Worm (Caenorhabditis elegans) whole organism, mixed stage, embryonic: Measurements from ENCODE around the gene ZK1098.2.
A peak's percentile ranks its signal among the peaks of the same experiment; 100 is the strongest.

Source experiments
- M03D4.4 ChIP-seq: sonication (generic microtip); optimal IDR thresholded peaks from 2 replicates; lab custom pipeline; 2017; ENCODE audit warnings: mild to moderate bottlenecking, missing genetic modification characterization, missing compliant biosample characterization
- bed-3 ChIP-seq: fragments of 200-800 bp; sonication (Bioruptor generic); optimal IDR thresholded peaks from 3 replicates; lab custom pipeline; 2018; ENCODE audit warnings: mild to moderate bottlenecking, missing genetic modification characterization, moderate library complexity, missing compliant biosample characterization
- blmp-1 ChIP-seq: fragments of 150-350 bp; optimal IDR thresholded peaks from 2 replicates; lab custom pipeline; 2014; ENCODE audit warnings: missing biosample characterization, missing genetic modification characterization
- ceh-39 ChIP-seq: fragments of 150-350 bp; optimal IDR thresholded peaks from 2 replicates; lab custom pipeline; 2014; ENCODE audit warnings: missing biosample characterization, missing genetic modification characterization
- ceh-43 ChIP-seq: fragments of 200-800 bp; sonication (Bioruptor generic); optimal IDR thresholded peaks from 2 replicates; lab custom pipeline; 2018; ENCODE audit warnings: mild to moderate bottlenecking, missing genetic modification characterization, moderate library complexity, missing compliant biosample characterization
- ceh-83 ChIP-seq: fragments of 200-800 bp; sonication (Bioruptor generic); optimal IDR thresholded peaks from 2 replicates; lab custom pipeline; 2018; ENCODE audit warnings: mild to moderate bottlenecking, missing genetic modification characterization, missing compliant biosample characterization
- ces-1 ChIP-seq: fragments of 150-350 bp; optimal IDR thresholded peaks from 2 replicates; lab custom pipeline; 2014; ENCODE audit warnings: missing biosample characterization, missing genetic modification reagents, missing genetic modification characterization
- cnd-1 ChIP-seq: fragments of 200-800 bp; sonication (Bioruptor generic); optimal IDR thresholded peaks from 2 replicates; lab custom pipeline; 2018; ENCODE audit warnings: mild to moderate bottlenecking, missing genetic modification characterization, missing compliant biosample characterization
- drap-1 ChIP-seq: fragments of 200-800 bp; sonication (Bioruptor generic); optimal IDR thresholded peaks from 3 replicates; lab custom pipeline; 2018; ENCODE audit warnings: mild to moderate bottlenecking, missing genetic modification characterization, missing compliant biosample characterization
- elt-1 ChIP-seq: sonication (generic microtip); optimal IDR thresholded peaks from 2 replicates; lab custom pipeline; 2017; ENCODE audit warnings: missing genetic modification characterization, mild to moderate bottlenecking, missing compliant biosample characterization, antibody characterized with exemption, moderate library complexity, borderline replicate concordance; ENCODE audit not compliant: insufficient read depth
- elt-3 ChIP-seq: fragments of 150-350 bp; optimal IDR thresholded peaks from 2 replicates; lab custom pipeline; 2014; ENCODE audit warnings: missing biosample characterization, missing genetic modification characterization
- flh-1 ChIP-seq: fragments of 200-800 bp; sonication (Bioruptor generic); optimal IDR thresholded peaks from 2 replicates; lab custom pipeline; 2018; ENCODE audit warnings: mild to moderate bottlenecking, missing genetic modification characterization, moderate library complexity, missing compliant biosample characterization
- ham-2 ChIP-seq: fragments of 200-800 bp; sonication (Bioruptor generic); optimal IDR thresholded peaks from 2 replicates; lab custom pipeline; 2018; ENCODE audit warnings: mild to moderate bottlenecking, missing genetic modification characterization, missing compliant biosample characterization
- hlh-1 ChIP-seq: fragments of 150-350 bp; optimal IDR thresholded peaks from 2 replicates; lab custom pipeline; 2014; ENCODE audit warnings: missing biosample characterization, missing genetic modification reagents, missing genetic modification characterization
- lin-13 ChIP-seq: fragments of 150-350 bp; optimal IDR thresholded peaks from 2 replicates; lab custom pipeline; 2014; ENCODE audit warnings: missing biosample characterization, missing genetic modification characterization
- lsy-2 ChIP-seq: fragments of 150-350 bp; optimal IDR thresholded peaks from 2 replicates; lab custom pipeline; 2014; ENCODE audit warnings: missing biosample characterization, missing genetic modification characterization
- mab-5 ChIP-seq: fragments of 150-350 bp; optimal IDR thresholded peaks from 2 replicates; lab custom pipeline; 2014; ENCODE audit warnings: missing biosample characterization, missing genetic modification characterization
- mep-1 ChIP-seq: fragments of 150-350 bp; optimal IDR thresholded peaks from 2 replicates; lab custom pipeline; 2017; ENCODE audit warnings: missing biosample characterization, missing genetic modification reagents, missing genetic modification characterization, inconsistent platforms
- mls-2 ChIP-seq: sonication (generic microtip); optimal IDR thresholded peaks from 2 replicates; lab custom pipeline; 2016; ENCODE audit warnings: mild to moderate bottlenecking, missing genetic modification characterization, moderate library complexity, missing compliant biosample characterization
- nhr-2 ChIP-seq: fragments of 150-350 bp; optimal IDR thresholded peaks from 2 replicates; lab custom pipeline; 2014; ENCODE audit warnings: missing biosample characterization, missing genetic modification characterization
- nhr-237 ChIP-seq: fragments of 150-350 bp; optimal IDR thresholded peaks from 2 replicates; lab custom pipeline; 2014; ENCODE audit warnings: missing biosample characterization, missing genetic modification characterization
- nhr-28 ChIP-seq: fragments of 150-350 bp; optimal IDR thresholded peaks from 2 replicates; lab custom pipeline; 2014; ENCODE audit warnings: missing biosample characterization, missing genetic modification characterization
- nhr-76 ChIP-seq: sonication (generic microtip); optimal IDR thresholded peaks from 2 replicates; lab custom pipeline; 2017; ENCODE audit warnings: missing biosample characterization, missing genetic modification characterization
- pha-4 ChIP-seq: fragments of 150-350 bp; optimal IDR thresholded peaks from 2 replicates; lab custom pipeline; 2018; ENCODE audit warnings: missing biosample characterization, missing genetic modification reagents, missing genetic modification characterization
- sem-2 ChIP-seq: fragments of 200-800 bp; sonication (Bioruptor generic); optimal IDR thresholded peaks from 2 replicates; lab custom pipeline; 2018; ENCODE audit warnings: mild to moderate bottlenecking, missing genetic modification characterization, missing compliant biosample characterization
- snpc-4 ChIP-seq: fragments of 150-350 bp; optimal IDR thresholded peaks from 2 replicates; lab custom pipeline; 2014; ENCODE audit warnings: missing biosample characterization, missing genetic modification characterization
- tbx-8 ChIP-seq: fragments of 200-800 bp; sonication (Bioruptor generic); optimal IDR thresholded peaks from 2 replicates; lab custom pipeline; 2018; ENCODE audit warnings: mild to moderate bottlenecking, missing genetic modification characterization, moderate library complexity, missing compliant biosample characterization
- unc-120 ChIP-seq: sonication (generic microtip); optimal IDR thresholded peaks from 2 replicates; lab custom pipeline; 2017; ENCODE audit warnings: missing genetic modification characterization, missing compliant biosample characterization; ENCODE audit not compliant: poor library complexity, severe bottlenecking
- unc-62 ChIP-seq: fragments of 150-350 bp; optimal IDR thresholded peaks from 2 replicates; lab custom pipeline; 2014; ENCODE audit warnings: missing biosample characterization, missing genetic modification reagents, missing genetic modification characterization
- zip-8 ChIP-seq: fragments of 150-350 bp; optimal IDR thresholded peaks from 2 replicates; lab custom pipeline; 2014; ENCODE audit warnings: missing biosample characterization, missing genetic modification characterization
- ztf-11 ChIP-seq: fragments of 150-350 bp; optimal IDR thresholded peaks from 2 replicates; lab custom pipeline; 2014; ENCODE audit warnings: missing biosample characterization, missing genetic modification characterization

Gene ZK1098.2

ce11 chrIII:9542816-9543215 lies 13.9 kb downstream of the ZK1098.2 start, which contains the start of gene eif-2Balpha:
Gene eif-2Balpha, plus strand, starts transcription at chrIII:9543119.
- peak; percentile 64 for TF ChIP-seq ces-1
- no peak for TF ChIP-seq elt-3 (tag; lab: Kevin White, UChicago)
- no peak for TF ChIP-seq pha-4 (tag; lab: Kevin White, UChicago)
- no peak for TF ChIP-seq nhr-76
- TF ChIP-seq tbx-8, result no peak
- TF ChIP-seq M03D4.4 (tag; lab: Kevin White, UChicago), result no peak
- TF ChIP-seq nhr-237, result no peak
- no peak for TF ChIP-seq ceh-43 (GFP tag; lab: Kevin White, UChicago)
- peak; percentile 75 for TF ChIP-seq lsy-2 (tag; lab: Kevin White, UChicago)
- TF ChIP-seq drap-1 (GFP tag; lab: Kevin White, UChicago), result no peak
- no peak for TF ChIP-seq ceh-39

ce11 chrIII:9544125-9544524 lies 15.2 kb downstream of the ZK1098.2 start, which contains the start of gene ZK1098.9:
Gene ZK1098.9, plus strand, starts transcription at chrIII:9544425.
- TF ChIP-seq snpc-4 (tag; lab: Kevin White, UChicago), result no peak
- TF ChIP-seq mep-1, result no peak
- TF ChIP-seq ceh-39, result no peak
- TF ChIP-seq nhr-237, result no peak
- no peak for TF ChIP-seq unc-62 (GFP tag; lab: Kevin White, UChicago)
- TF ChIP-seq nhr-2 (tag; lab: Kevin White, UChicago), result no peak
- TF ChIP-seq pha-4 (tag; lab: Kevin White, UChicago), result no peak
- no peak for TF ChIP-seq cnd-1
- TF ChIP-seq mls-2 (tag; lab: Kevin White, UChicago), result no peak
- no peak for TF ChIP-seq unc-120 (tag; lab: Kevin White, UChicago)
- no peak for TF ChIP-seq nhr-76
- TF ChIP-seq ces-1, result no peak
- no peak for TF ChIP-seq ceh-83 (GFP tag; lab: Kevin White, UChicago)
- no peak for TF ChIP-seq ztf-11 (tag; lab: Kevin White, UChicago)
- TF ChIP-seq bed-3 (GFP tag; lab: Kevin White, UChicago), result no peak
- no peak for TF ChIP-seq lsy-2 (tag; lab: Kevin White, UChicago)
- TF ChIP-seq tbx-8, result no peak
- no peak for TF ChIP-seq ham-2 (GFP tag; lab: Kevin White, UChicago)

DNA sequence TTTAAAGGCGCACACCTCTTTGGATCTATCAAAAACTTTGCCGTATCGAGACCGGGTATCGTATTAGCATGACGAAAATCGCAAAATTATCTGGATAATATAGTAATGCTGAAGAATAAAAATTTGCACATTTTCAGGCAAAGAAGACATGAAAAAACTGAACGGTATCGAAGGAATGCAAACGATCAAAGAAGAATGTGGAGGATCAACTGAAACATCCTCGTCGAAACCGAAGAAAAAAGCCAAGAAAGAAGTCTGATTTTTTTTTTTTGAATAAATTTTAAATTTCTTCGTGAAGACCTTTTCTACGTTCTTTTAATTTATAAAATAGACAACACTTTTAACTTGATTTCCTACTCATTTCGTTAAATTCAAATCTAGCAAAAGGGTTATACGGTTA lies 15.9 kb downstream of the ZK1098.2 start, which contains the start of gene ZK1098.12:
Gene ZK1098.12, plus strand, starts transcription at position 301 of the 400 bp plus-strand sequence.
- no peak for TF ChIP-seq sem-2
- TF ChIP-seq nhr-237, result no peak
- no peak for TF ChIP-seq ceh-83 (GFP tag; lab: Kevin White, UChicago)
- TF ChIP-seq lsy-2 (tag; lab: Kevin White, UChicago), result no peak
- no peak for TF ChIP-seq elt-3 (tag; lab: Kevin White, UChicago)

DNA sequence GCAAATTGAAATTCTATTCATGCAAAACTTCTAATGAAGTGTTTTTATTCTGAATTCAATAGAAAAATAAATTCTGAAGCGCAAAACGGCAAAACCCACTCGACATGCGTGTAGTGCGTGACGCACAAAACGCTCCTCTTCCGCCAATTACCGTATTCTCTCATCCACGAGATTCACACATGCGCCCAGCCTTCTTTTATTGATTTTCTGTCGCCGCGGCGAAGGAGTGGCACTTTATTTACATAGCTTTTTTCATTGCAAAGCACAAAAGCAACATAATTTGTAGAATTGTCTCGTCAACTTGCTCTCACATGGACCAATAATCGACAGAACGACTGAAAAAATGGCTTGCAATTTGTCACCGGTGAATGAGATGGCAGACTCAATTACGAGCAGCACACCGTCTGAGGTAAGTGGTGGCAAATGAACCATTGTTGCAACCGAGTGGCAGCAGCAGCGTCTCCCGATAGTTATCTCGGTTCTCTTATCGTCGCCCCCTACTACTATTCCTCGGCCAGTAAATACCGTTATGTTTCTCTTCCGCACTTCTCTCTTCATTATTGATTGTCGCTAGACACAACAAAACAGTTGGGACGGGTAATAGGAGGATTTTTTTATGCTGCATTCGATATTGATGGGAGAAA lies 17.2 kb downstream of the ZK1098.2 start, which contains the start of gene unc-16:
Gene unc-16, plus strand, starts transcription at position 243 of the 644 bp plus-strand sequence.
- TF ChIP-seq unc-62 (GFP tag; lab: Kevin White, UChicago) (peak; percentile 91), drap-1 (GFP tag; lab: Kevin White, UChicago) (peak; percentile 32), ham-2 (GFP tag; lab: Kevin White, UChicago) (peak; percentile 22), ces-1 (peak; percentile 78), lsy-2 (tag; lab: Kevin White, UChicago) (peak; percentile 98), flh-1 (GFP tag; lab: Kevin White, UChicago) (no peak), elt-1 (tag; lab: Kevin White, UChicago) (peak; percentile 49), mab-5 (tag; lab: Kevin White, UChicago) (no peak), nhr-237 (peak; percentile 65), mls-2 (tag; lab: Kevin White, UChicago) (peak; percentile 54), lin-13 (tag; lab: Kevin White, UChicago) (peak; percentile 77), blmp-1 (tag; lab: Kevin White, UChicago) (no peak), zip-8 (tag; lab: Kevin White, UChicago) (no peak), M03D4.4 (tag; lab: Kevin White, UChicago) (peak; percentile 32), hlh-1 (tag; lab: Kevin White, UChicago) (peak; percentile 47), pha-4 (tag; lab: Kevin White, UChicago) (peak; percentile 91), cnd-1 (no peak), ceh-83 (GFP tag; lab: Kevin White, UChicago) (peak; percentile 20), unc-120 (tag; lab: Kevin White, UChicago) (peak; percentile 27), mep-1 (peak; percentile 78), nhr-28 (no peak), nhr-76 (no peak), ceh-39 (peak; percentile 47), snpc-4 (tag; lab: Kevin White, UChicago) (no peak), ztf-11 (tag; lab: Kevin White, UChicago) (no peak)
